Worm (Caenorhabditis elegans) whole organism, L1 larva: ENCODE results near the gene nlp-70.

Source experiments
- C04F5.9 ChIP-seq: sonication (generic microtip); optimal IDR thresholded peaks from 2 replicates; lab custom pipeline; 2016; ENCODE audit warnings: missing genetic modification characterization, missing compliant biosample characterization
- C16A3.4 ChIP-seq: fragments of 150-350 bp; optimal IDR thresholded peaks from 2 replicates; lab custom pipeline; 2014; ENCODE audit warnings: missing biosample characterization, missing genetic modification characterization
- ama-1 ChIP-seq: fragments of 150-350 bp; optimal IDR thresholded peaks from 2 replicates; lab custom pipeline; 2014
- ceh-8 ChIP-seq: fragments of 200-800 bp; sonication (Bioruptor generic); optimal IDR thresholded peaks from 2 replicates; lab custom pipeline; 2018; ENCODE audit warnings: mild to moderate bottlenecking, missing genetic modification characterization, moderate library complexity, missing compliant biosample characterization
- ceh-82 ChIP-seq, 3 experiments: fragments of 150-350 bp in 1 of 3; sonication (generic microtip) in 2 of 3; optimal IDR thresholded peaks; 2 replicates each; lab custom pipeline; 2014 to 2017; ENCODE audit warnings: missing biosample characterization in 3 of 3, missing genetic modification characterization in 3 of 3
- ceh-88 ChIP-seq: fragments of 200-800 bp; sonication (Bioruptor generic); IDR thresholded peaks from 2 replicates; pipeline ENCODE4 v1.3.6; 2022; ENCODE audit warnings: missing genetic modification characterization, missing compliant biosample characterization
- ceh-90 ChIP-seq: sonication (generic microtip); optimal IDR thresholded peaks from 2 replicates; lab custom pipeline; 2016; ENCODE audit warnings: missing genetic modification characterization, missing compliant biosample characterization
- dsc-1 ChIP-seq: sonication (generic microtip); optimal IDR thresholded peaks from 2 replicates; lab custom pipeline; 2016; ENCODE audit warnings: mild to moderate bottlenecking, missing genetic modification characterization, missing compliant biosample characterization
- efl-1 ChIP-seq, 4 experiments: fragments of 150-350 bp; optimal IDR thresholded peaks in 3 of 4; peaks in 1 of 4; 1 replicate in 1 of 4; 2 replicates in 3 of 4; lab custom pipeline; 2014; ENCODE audit warnings: missing biosample characterization in 2 of 4, missing genetic modification characterization in 2 of 4, missing genetic modification reagents in 2 of 4
- egl-27 ChIP-seq, 2 experiments: fragments of 150-350 bp in 1 of 2; sonication (generic microtip); optimal IDR thresholded peaks; 3 replicates each; lab custom pipeline; 2017 to 2018; ENCODE audit warnings: missing biosample characterization in 2 of 2, missing genetic modification characterization in 2 of 2, missing genetic modification reagents in 2 of 2
- ets-5 ChIP-seq: fragments of 200-800 bp; sonication (Bioruptor generic); IDR thresholded peaks from 2 replicates; pipeline ENCODE4 v1.3.6; 2022; ENCODE audit warnings: missing genetic modification characterization, missing compliant biosample characterization
- fkh-8 ChIP-seq: sonication (generic microtip); optimal IDR thresholded peaks from 2 replicates; lab custom pipeline; 2016; ENCODE audit warnings: mild to moderate bottlenecking, missing genetic modification characterization, missing compliant biosample characterization
- lin-14 ChIP-seq: fragments of 200-800 bp; sonication (Bioruptor generic); optimal IDR thresholded peaks from 2 replicates; lab custom pipeline; 2018; ENCODE audit warnings: mild to moderate bottlenecking, missing genetic modification characterization, moderate library complexity, missing compliant biosample characterization
- lin-15B ChIP-seq: fragments of 150-350 bp; sonication (generic microtip); optimal IDR thresholded peaks from 3 replicates; lab custom pipeline; 2014; ENCODE audit warnings: missing biosample characterization, missing genetic modification characterization
- lin-35 ChIP-seq, 2 experiments: fragments of 150-350 bp; optimal IDR thresholded peaks; 2 replicates each; lab custom pipeline; 2014; ENCODE audit warnings: missing biosample characterization in 2 of 2, missing genetic modification characterization in 2 of 2, missing genetic modification reagents in 2 of 2
- lir-3 ChIP-seq: sonication (generic microtip); optimal IDR thresholded peaks from 2 replicates; lab custom pipeline; 2016; ENCODE audit warnings: mild to moderate bottlenecking, missing genetic modification characterization, moderate library complexity, missing compliant biosample characterization; ENCODE audit not compliant: poor library complexity
- lsy-2 ChIP-seq, 2 experiments: fragments of 150-350 bp; optimal IDR thresholded peaks; 2 replicates each; lab custom pipeline; 2014; ENCODE audit warnings: missing biosample characterization in 2 of 2, missing genetic modification characterization in 2 of 2
- nhr-19 ChIP-seq: fragments of 200-800 bp; sonication (Bioruptor generic); conservative IDR thresholded peaks from 2 replicates; pipeline ENCODE4 v1.3.6; 2022; ENCODE audit warnings: missing genetic modification characterization, missing compliant biosample characterization
- nhr-71 ChIP-seq: sonication (generic microtip); optimal IDR thresholded peaks from 2 replicates; lab custom pipeline; 2016; ENCODE audit warnings: mild to moderate bottlenecking, missing genetic modification characterization, moderate library complexity, missing compliant biosample characterization
- nhr-76 ChIP-seq: sonication (generic microtip); optimal IDR thresholded peaks from 2 replicates; lab custom pipeline; 2017; ENCODE audit warnings: missing biosample characterization, missing genetic modification characterization
- pag-3 ChIP-seq: sonication (generic microtip); optimal IDR thresholded peaks from 2 replicates; lab custom pipeline; 2017; ENCODE audit warnings: missing genetic modification characterization, mild to moderate bottlenecking, missing compliant biosample characterization, antibody characterized with exemption, borderline replicate concordance; ENCODE audit not compliant: insufficient read depth
- pax-3 ChIP-seq: fragments of 200-800 bp; sonication (Bioruptor generic); optimal IDR thresholded peaks from 2 replicates; lab custom pipeline; 2018; ENCODE audit warnings: mild to moderate bottlenecking, missing genetic modification characterization, moderate library complexity, missing compliant biosample characterization
- rnt-1 ChIP-seq: sonication (generic microtip); optimal IDR thresholded peaks from 2 replicates; lab custom pipeline; 2016; ENCODE audit warnings: mild to moderate bottlenecking, missing genetic modification characterization, moderate library complexity, missing compliant biosample characterization
- skn-1 ChIP-seq: fragments of 150-350 bp; optimal IDR thresholded peaks from 2 replicates; lab custom pipeline; 2014; ENCODE audit warnings: missing biosample characterization, missing genetic modification characterization
- snu-23 ChIP-seq: sonication (generic microtip); optimal IDR thresholded peaks from 2 replicates; lab custom pipeline; 2016; ENCODE audit warnings: missing genetic modification characterization, missing compliant biosample characterization
- sptf-1 ChIP-seq: fragments of 150-350 bp; optimal IDR thresholded peaks from 2 replicates; lab custom pipeline; 2014; ENCODE audit warnings: missing biosample characterization, missing genetic modification characterization
- swsn-7 ChIP-seq: sonication (generic microtip); optimal IDR thresholded peaks from 2 replicates; lab custom pipeline; 2016; ENCODE audit warnings: missing genetic modification characterization, missing compliant biosample characterization
- unc-130 ChIP-seq: fragments of 150-350 bp; optimal IDR thresholded peaks from 2 replicates; lab custom pipeline; 2017; ENCODE audit warnings: missing biosample characterization, missing genetic modification characterization, inconsistent platforms
- vab-15 ChIP-seq: sonication (generic microtip); optimal IDR thresholded peaks from 2 replicates; lab custom pipeline; 2017; ENCODE audit warnings: missing genotype, mild to moderate bottlenecking, missing genetic modification characterization, missing compliant biosample characterization
- xbp-1 ChIP-seq: sonication (generic microtip); optimal IDR thresholded peaks from 2 replicates; lab custom pipeline; 2016; ENCODE audit warnings: missing genetic modification characterization, missing compliant biosample characterization
- zip-4 ChIP-seq: fragments of 200-800 bp; sonication (Bioruptor generic); optimal IDR thresholded peaks from 2 replicates; lab custom pipeline; 2018; ENCODE audit warnings: mild to moderate bottlenecking, missing genetic modification characterization, moderate library complexity, missing compliant biosample characterization
- ztf-11 ChIP-seq, 2 experiments: sonication (generic microtip); optimal IDR thresholded peaks; 2 replicates each; lab custom pipeline; 2016 to 2017; ENCODE audit warnings: missing genetic modification characterization in 2 of 2, missing biosample characterization in 1 of 2, missing compliant biosample characterization in 1 of 2

Gene nlp-70

ce11 chrV:283953-284352, 11.2 kb upstream of the nlp-70 start:
- TF ChIP-seq dsc-1 (peak; percentile 85), fkh-8 (tag; lab: Kevin White, UChicago) (peak; percentile 61), pax-3 (tag; lab: Kevin White, UChicago) (peak; percentile 47), nhr-76 (tag; lab: Kevin White, UChicago) (no peak), lsy-2 (tag; optimal IDR thresholded peaks at IDR 0.05; lab: Kevin White, UChicago) (no peak), egl-27 (tag; optimal IDR thresholded peaks at IDR 0.05; lab: Kevin White, UChicago) (no peak), ets-5 (GFP tag; lab: Robert Waterston, UW) (no peak), zip-4 (GFP tag; lab: Kevin White, UChicago) (no peak), nhr-71 (tag; lab: Kevin White, UChicago) (peak; percentile 3), lin-15B (no peak), ztf-11 (tag; optimal IDR thresholded peaks at IDR 0.05; lab: Kevin White, UChicago) (no peak), ceh-88 (GFP tag; lab: Robert Waterston, UW) (no peak), xbp-1 (tag; lab: Kevin White, UChicago) (no peak)
- TF ChIP-seq, all 84 proteins: peak for 4

ce11 chrV:281616-282015, 8.9 kb upstream of the nlp-70 start, which contains the start of gene npr-5:
TSS of gene npr-5 (minus strand) at chrV:281716.
- no peak for TF ChIP-seq swsn-7 (tag; lab: Kevin White, UChicago)
- no peak for TF ChIP-seq unc-130 (tag; lab: Kevin White, UChicago)
- TF ChIP-seq efl-1 (optimal IDR thresholded peaks at IDR 0.05; lab: Kevin White, UChicago), result no peak
- no peak for TF ChIP-seq efl-1 (GFP tag; optimal IDR thresholded peaks at IDR 0.05 in 1 of 2; lab: Kevin White, UChicago)
- no peak for TF ChIP-seq skn-1

ce11 chrV:281111-281510, 8.4 kb upstream of the nlp-70 start:
- TF ChIP-seq C16A3.4 (tag; lab: Kevin White, UChicago) (peak; percentile 17), efl-1 (optimal IDR thresholded peaks at IDR 0.05; lab: Kevin White, UChicago) (peak in 1 of 2 experiments; percentile 23), efl-1 (GFP tag; optimal IDR thresholded peaks at IDR 0.05 in 1 of 2; lab: Kevin White, UChicago) (peak in 1 of 2 experiments; percentile 46), lin-14 (GFP tag; lab: Kevin White, UChicago) (peak; percentile 77), snu-23 (GFP tag; lab: Kevin White, UChicago) (peak; percentile 28), C04F5.9 (tag; lab: Kevin White, UChicago) (no peak), ceh-82 (tag; optimal IDR thresholded peaks at IDR 0.05; lab: Kevin White, UChicago) (no peak), vab-15 (tag; lab: Kevin White, UChicago) (no peak), nhr-19 (GFP tag; lab: Robert Waterston, UW) (0 out of 2 replicates have a peak, but pooled peaks have one; percentile 25), nhr-71 (tag; lab: Kevin White, UChicago) (peak; percentile 59), rnt-1 (tag; lab: Kevin White, UChicago) (peak; percentile 63), lir-3 (no peak), unc-130 (tag; lab: Kevin White, UChicago) (peak; percentile 37), pag-3 (peak; percentile 68), lsy-2 (tag; optimal IDR thresholded peaks at IDR 0.05; lab: Kevin White, UChicago) (peak; percentile 39 to 62)

- TF ChIP-seq ceh-90 (no peak), ama-1 (no peak), lin-35 (GFP tag; optimal IDR thresholded peaks at IDR 0.05; lab: Kevin White, UChicago) (no peak), ceh-8 (no peak), sptf-1 (tag; lab: Kevin White, UChicago) (no peak)
Observed at ce11 chrV:268007-268406, 4.7 kb downstream of the nlp-70 start, which contains the start of gene lgc-26. TSS of gene lgc-26 (plus strand) at chrV:268307.
